Fruit fly (Drosophila melanogaster) whole organism, embryonic: ENCODE data around the gene CG3777.
A peak's percentile ranks its signal among the peaks of the same experiment; 100 is the strongest.

ENCODE experiments used
- Atf3 ChIP-seq: fragments of 200-800 bp; sonication (Bioruptor generic); optimal IDR thresholded peaks from 3 replicates; lab custom pipeline; 2016; ENCODE audit warnings: missing biosample characterization, missing genetic modification characterization
- CG10147 ChIP-seq: fragments of 200-800 bp; sonication (Bioruptor generic); optimal IDR thresholded peaks from 2 replicates; lab custom pipeline; 2019; ENCODE audit warnings: missing biosample characterization, mild to moderate bottlenecking, missing genetic modification characterization, moderate library complexity
- CG10431 ChIP-seq: fragments of 200-800 bp; sonication (Bioruptor generic); optimal IDR thresholded peaks from 3 replicates; lab custom pipeline; 2018; ENCODE audit warnings: missing biosample characterization, mild to moderate bottlenecking, missing genetic modification characterization
- CG11504 ChIP-seq: fragments of 200-800 bp; sonication (Bioruptor generic); optimal IDR thresholded peaks from 3 replicates; lab custom pipeline; 2019; ENCODE audit warnings: missing biosample characterization, mild to moderate bottlenecking, missing genetic modification characterization, moderate library complexity
- CG11560 ChIP-seq: fragments of 200-800 bp; sonication (Bioruptor generic); IDR thresholded peaks from 3 replicates; pipeline ENCODE4 v1.3.6; 2022; ENCODE audit warnings: missing biosample characterization, missing genetic modification characterization
- CG11696 ChIP-seq: fragments of 200-800 bp; sonication (Bioruptor generic); IDR thresholded peaks from 2 replicates; pipeline ENCODE4 v1.3.6; 2022; ENCODE audit warnings: missing biosample characterization, missing genetic modification characterization
- CG12219 ChIP-seq: fragments of 200-800 bp; sonication (Bioruptor generic); optimal IDR thresholded peaks from 3 replicates; lab custom pipeline; 2018; ENCODE audit warnings: missing biosample characterization, mild to moderate bottlenecking, missing genetic modification characterization
- CG15073 ChIP-seq: fragments of 200-800 bp; sonication (Bioruptor generic); optimal IDR thresholded peaks from 2 replicates; lab custom pipeline; 2016; ENCODE audit warnings: missing biosample characterization, missing genetic modification characterization
- CG17359 ChIP-seq: fragments of 200-800 bp; sonication (Bioruptor generic); optimal IDR thresholded peaks from 3 replicates; lab custom pipeline; 2018; ENCODE audit warnings: missing biosample characterization, mild to moderate bottlenecking, missing genetic modification characterization, moderate library complexity
- CG17802 ChIP-seq: fragments of 200-800 bp; sonication (Bioruptor generic); optimal IDR thresholded peaks from 2 replicates; lab custom pipeline; 2018; ENCODE audit warnings: missing biosample characterization, mild to moderate bottlenecking, missing genetic modification characterization, moderate library complexity
- CG18476 ChIP-seq: fragments of 200-800 bp; sonication (Bioruptor generic); optimal IDR thresholded peaks from 2 replicates; lab custom pipeline; 2016; ENCODE audit warnings: missing biosample characterization, mild to moderate bottlenecking, missing genetic modification characterization
- CG2678 ChIP-seq: fragments of 200-800 bp; sonication (Bioruptor generic); optimal IDR thresholded peaks from 3 replicates; lab custom pipeline; 2019; ENCODE audit warnings: missing biosample characterization, mild to moderate bottlenecking, missing genetic modification characterization, moderate library complexity
- CG30403 ChIP-seq: fragments of 200-800 bp; sonication (Bioruptor generic); optimal IDR thresholded peaks from 3 replicates; lab custom pipeline; 2016; ENCODE audit warnings: missing biosample characterization, missing genetic modification characterization
- CG3838 ChIP-seq: fragments of 200-800 bp; sonication (Bioruptor generic); optimal IDR thresholded peaks from 3 replicates; lab custom pipeline; 2016; ENCODE audit warnings: missing biosample characterization, missing genetic modification characterization
- CG42726 ChIP-seq: fragments of 200-800 bp; sonication (Bioruptor generic); IDR thresholded peaks from 2 replicates; pipeline ENCODE4 v1.3.6; 2022; ENCODE audit warnings: missing biosample characterization, missing genetic modification characterization; ENCODE audit not compliant: partially characterized antibody
- CG4730 ChIP-seq: fragments of 200-800 bp; sonication (Bioruptor generic); IDR thresholded peaks from 2 replicates; pipeline ENCODE4 v1.3.6; 2022; ENCODE audit warnings: missing biosample characterization, missing genetic modification characterization
- CG4820 ChIP-seq: fragments of 200-800 bp; sonication (Bioruptor generic); optimal IDR thresholded peaks from 3 replicates; lab custom pipeline; 2016; ENCODE audit warnings: missing biosample characterization, missing genetic modification characterization
- CG5180 ChIP-seq: fragments of 200-800 bp; sonication (Bioruptor generic); optimal IDR thresholded peaks from 3 replicates; lab custom pipeline; 2017; ENCODE audit warnings: missing biosample characterization, missing genetic modification characterization, mild to moderate bottlenecking, moderate library complexity, missing genetic modification reagents
- CG6175 ChIP-seq: fragments of 200-800 bp; sonication (Bioruptor generic); IDR thresholded peaks from 3 replicates; pipeline ENCODE4 v1.3.6; 2022; ENCODE audit warnings: missing biosample characterization, missing genetic modification characterization
- CG6813 ChIP-seq: fragments of 200-800 bp; sonication (Bioruptor generic); optimal IDR thresholded peaks from 2 replicates; lab custom pipeline; 2017; ENCODE audit warnings: missing biosample characterization, missing genetic modification characterization, mild to moderate bottlenecking, moderate library complexity, missing genetic modification reagents
- CG6854 ChIP-seq: fragments of 200-800 bp; sonication (Bioruptor generic); optimal IDR thresholded peaks from 3 replicates; lab custom pipeline; 2017; ENCODE audit warnings: missing biosample characterization, mild to moderate bottlenecking, missing genetic modification characterization
- CG9876 ChIP-seq: fragments of 200-800 bp; sonication (Bioruptor generic); optimal IDR thresholded peaks from 2 replicates; lab custom pipeline; 2016; ENCODE audit warnings: missing biosample characterization, missing genetic modification characterization
- CkIIα-i1 ChIP-seq: fragments of 200-800 bp; sonication (Bioruptor generic); IDR thresholded peaks from 2 replicates; pipeline ENCODE4 v1.3.6; 2022; ENCODE audit warnings: missing biosample characterization, missing genetic modification characterization
- Dad ChIP-seq: fragments of 200-800 bp; sonication (Bioruptor generic); optimal IDR thresholded peaks from 3 replicates; lab custom pipeline; 2016; ENCODE audit warnings: missing biosample characterization, missing genetic modification characterization
- Dip3 ChIP-seq: fragments of 200-800 bp; sonication (Bioruptor generic); optimal IDR thresholded peaks from 3 replicates; lab custom pipeline; 2016; ENCODE audit warnings: missing biosample characterization, missing genetic modification characterization
- Doc2 ChIP-seq: fragments of 200-800 bp; sonication (Bioruptor generic); IDR thresholded peaks from 2 replicates; pipeline ENCODE4 v1.3.6; 2022; ENCODE audit warnings: missing biosample characterization, missing genetic modification characterization
- Dp ChIP-seq: fragments of 200-800 bp; sonication (Bioruptor generic); optimal IDR thresholded peaks from 2 replicates; lab custom pipeline; 2018; ENCODE audit warnings: missing biosample characterization, mild to moderate bottlenecking, missing genetic modification characterization, moderate library complexity
- H2.0 ChIP-seq: fragments of 200-800 bp; sonication (Bioruptor generic); IDR thresholded peaks from 2 replicates; pipeline ENCODE4 v1.3.6; 2022; ENCODE audit warnings: missing biosample characterization, missing genetic modification characterization
- HmgD ChIP-seq: fragments of 200-800 bp; sonication (Bioruptor generic); optimal IDR thresholded peaks from 3 replicates; lab custom pipeline; 2016; ENCODE audit warnings: missing biosample characterization, missing genetic modification characterization
- NK7.1 ChIP-seq: fragments of 200-800 bp; sonication (Bioruptor generic); optimal IDR thresholded peaks from 3 replicates; lab custom pipeline; 2016; ENCODE audit warnings: missing biosample characterization, missing genetic modification characterization
- abd-A ChIP-seq: fragments of 200-800 bp; sonication (Bioruptor generic); optimal IDR thresholded peaks from 3 replicates; lab custom pipeline; 2019; ENCODE audit warnings: missing biosample characterization, mild to moderate bottlenecking, missing genetic modification characterization, moderate library complexity
- aop ChIP-seq: fragments of 200-800 bp; sonication (Bioruptor generic); IDR thresholded peaks from 2 replicates; pipeline ENCODE4 v1.3.6; 2022; ENCODE audit warnings: missing biosample characterization, missing genetic modification characterization
- bbx ChIP-seq: fragments of 200-800 bp; sonication (Bioruptor generic); IDR thresholded peaks from 2 replicates; pipeline ENCODE4 v1.3.6; 2022; ENCODE audit warnings: missing biosample characterization, missing genetic modification characterization; ENCODE audit not compliant: partially characterized antibody
- cato ChIP-seq: fragments of 200-800 bp; sonication (Bioruptor generic); optimal IDR thresholded peaks from 2 replicates; lab custom pipeline; 2016; ENCODE audit warnings: missing biosample characterization, missing genetic modification characterization, borderline replicate concordance
- croc ChIP-seq: fragments of 200-800 bp; sonication (Bioruptor generic); conservative IDR thresholded peaks from 3 replicates; pipeline ENCODE4 v1.3.6; 2022; ENCODE audit warnings: missing biosample characterization, missing genetic modification characterization
- crol ChIP-seq: fragments of 200-800 bp; sonication (Bioruptor generic); IDR thresholded peaks from 2 replicates; pipeline ENCODE4 v1.3.6; 2022; ENCODE audit warnings: missing biosample characterization, missing genetic modification characterization
- fru ChIP-seq: fragments of >200 bp; optimal IDR thresholded peaks from 2 replicates; lab custom pipeline; 2017
- gcm2 ChIP-seq: fragments of 200-800 bp; sonication (Bioruptor generic); optimal IDR thresholded peaks from 2 replicates; lab custom pipeline; 2016; ENCODE audit warnings: missing biosample characterization, missing genetic modification characterization
- h ChIP-seq: fragments of >200 bp; optimal IDR thresholded peaks from 2 replicates; lab custom pipeline; 2017
- her ChIP-seq: fragments of 200-800 bp; sonication (Bioruptor generic); optimal IDR thresholded peaks from 2 replicates; lab custom pipeline; 2016; ENCODE audit warnings: missing biosample characterization, missing genetic modification characterization
- jigr1 ChIP-seq: fragments of 200-800 bp; sonication (Bioruptor generic); IDR thresholded peaks from 3 replicates; pipeline ENCODE4 v1.3.6; 2022; ENCODE audit warnings: missing biosample characterization, missing genetic modification characterization
- kay ChIP-seq: fragments of 200-800 bp; sonication (Bioruptor generic); optimal IDR thresholded peaks from 2 replicates; lab custom pipeline; 2016; ENCODE audit warnings: missing biosample characterization, missing genetic modification characterization
- nau ChIP-seq: fragments of 200-800 bp; sonication (Bioruptor generic); optimal IDR thresholded peaks from 3 replicates; lab custom pipeline; 2017; ENCODE audit warnings: missing biosample characterization, mild to moderate bottlenecking, missing genetic modification characterization, missing genetic modification reagents
- nerfin-2 ChIP-seq: fragments of 200-800 bp; sonication (Bioruptor generic); IDR thresholded peaks from 2 replicates; pipeline ENCODE4 v1.3.6; 2022; ENCODE audit warnings: missing biosample characterization, missing genetic modification characterization; ENCODE audit not compliant: partially characterized antibody
- pita ChIP-seq: fragments of 200-800 bp; sonication (Bioruptor generic); optimal IDR thresholded peaks from 2 replicates; lab custom pipeline; 2017; ENCODE audit warnings: missing biosample characterization, mild to moderate bottlenecking, missing genetic modification characterization
- pros ChIP-seq: fragments of 200-800 bp; sonication (Bioruptor generic); optimal IDR thresholded peaks from 3 replicates; lab custom pipeline; 2019; ENCODE audit warnings: missing biosample characterization, mild to moderate bottlenecking, missing genetic modification characterization, moderate library complexity
- salm ChIP-seq: fragments of 200-800 bp; sonication (Bioruptor generic); optimal IDR thresholded peaks from 2 replicates; lab custom pipeline; 2018; ENCODE audit warnings: missing biosample characterization, mild to moderate bottlenecking, missing genetic modification characterization
- tll ChIP-seq, 2 experiments: fragments of 200-800 bp in 1 of 2; fragments of >200 bp in 1 of 2; sonication (Bioruptor generic) in 1 of 2; optimal IDR thresholded peaks; 2 replicates each; lab custom pipeline; 2017 to 2019; ENCODE audit warnings: missing biosample characterization in 2 of 2, missing genetic modification characterization in 2 of 2, mild to moderate bottlenecking in 1 of 2, moderate library complexity in 1 of 2
- tna ChIP-seq: fragments of 200-800 bp; sonication (Bioruptor generic); IDR thresholded peaks from 2 replicates; pipeline ENCODE4 v1.3.6; 2022; ENCODE audit warnings: missing biosample characterization, missing genetic modification characterization; ENCODE audit not compliant: partially characterized antibody
- tup ChIP-seq: fragments of 200-800 bp; sonication (Bioruptor generic); optimal IDR thresholded peaks from 2 replicates; lab custom pipeline; 2016; ENCODE audit warnings: missing biosample characterization, mild to moderate bottlenecking, missing genetic modification characterization, moderate library complexity
- tx ChIP-seq: fragments of 200-800 bp; sonication (Bioruptor generic); optimal IDR thresholded peaks from 2 replicates; lab custom pipeline; 2016; ENCODE audit warnings: missing biosample characterization, missing genetic modification characterization

Gene CG3777

DNA sequence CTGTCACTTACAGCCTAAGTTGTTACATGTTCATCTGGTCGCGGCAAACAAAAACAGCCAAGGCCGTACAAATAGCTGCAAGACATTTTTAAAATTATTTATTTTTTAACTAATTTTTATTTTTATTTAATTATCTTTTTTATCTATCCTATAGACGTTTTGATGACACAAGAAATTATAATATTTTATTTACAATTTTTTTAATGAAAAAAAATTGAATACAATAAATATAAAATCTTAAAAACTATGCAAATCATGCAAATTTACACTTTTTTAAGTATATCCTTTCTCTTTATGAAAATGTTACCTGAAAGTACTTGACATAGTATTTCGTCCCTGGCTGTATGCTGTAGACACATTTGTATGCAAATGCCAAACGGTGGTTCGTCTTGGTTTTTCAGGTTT lies 58.6 kb downstream of the CG3777 start (continued):
- TF ChIP-seq tna (GFP tag; lab: Robert Waterston, UW) (no peak), Dp (no peak), aop (GFP tag; lab: Robert Waterston, UW) (no peak), bbx (GFP tag; lab: Robert Waterston, UW) (no peak), CG12219 (GFP tag; lab: Kevin White, UChicago) (peak; percentile 3), h (no peak), Doc2 (GFP tag; lab: Robert Waterston, UW) (no peak), her (GFP tag; lab: Kevin White, UChicago) (no peak), CG18476 (GFP tag; lab: Kevin White, UChicago) (peak; percentile 31), kay (peak; percentile 1), CG10147 (GFP tag; lab: Kevin White, UChicago) (peak; percentile 79), Dip3 (GFP tag; lab: Kevin White, UChicago) (no peak), CG2678 (tag; lab: Kevin White, UChicago) (peak; percentile 93), salm (tag; lab: Kevin White, UChicago) (peak; percentile 78), tx (GFP tag; lab: Kevin White, UChicago) (no peak), CG17359 (tag; lab: Kevin White, UChicago) (peak; percentile 80), jigr1 (0 out of 3 replicates have a peak, but pooled peaks have one; percentile 12), CG11560 (tag; lab: Robert Waterston, UW) (no peak), CG4730 (GFP tag; lab: Robert Waterston, UW) (no peak), CG42726 (GFP tag; lab: Robert Waterston, UW) (no peak), gcm2 (GFP tag; lab: Kevin White, UChicago) (no peak), CG6854 (GFP tag; lab: Kevin White, UChicago) (peak; percentile 70), pita (no peak), HmgD (GFP tag; lab: Kevin White, UChicago) (no peak), abd-A (tag; lab: Kevin White, UChicago) (peak; percentile 57), cato (GFP tag; lab: Kevin White, UChicago) (no peak), CG6813 (GFP tag; lab: Kevin White, UChicago) (peak; percentile 74), CG10431 (GFP tag; lab: Kevin White, UChicago) (no peak), nerfin-2 (GFP tag; lab: Robert Waterston, UW) (no peak), CG30403 (GFP tag; lab: Kevin White, UChicago) (peak; percentile 53), CG17802 (tag; lab: Kevin White, UChicago) (no peak), nau (GFP tag; lab: Kevin White, UChicago) (no peak), CG15073 (GFP tag; lab: Kevin White, UChicago) (no peak), CG3838 (GFP tag; lab: Kevin White, UChicago) (no peak), fru (no peak), tup (GFP tag; lab: Kevin White, UChicago) (no peak), crol (GFP tag; lab: Robert Waterston, UW) (no peak), tll (GFP tag; optimal IDR thresholded peaks at IDR 0.05; lab: Kevin White, UChicago) (no peak), pros (GFP tag; lab: Kevin White, UChicago) (peak; percentile 20), croc (GFP tag; lab: Robert Waterston, UW) (0 out of 3 replicates have a peak, but pooled peaks have one; percentile 24), Atf3 (no peak), CG4820 (peak; percentile 22), NK7.1 (GFP tag; lab: Kevin White, UChicago) (no peak), H2.0 (GFP tag; lab: Robert Waterston, UW) (peak; percentile 59; the same call in 1 of the 2 replicates), CkIIα-i1 (GFP tag; lab: Robert Waterston, UW) (no peak), CG5180 (GFP tag; lab: Kevin White, UChicago) (peak; percentile 52), CG11696 (GFP tag; lab: Robert Waterston, UW) (peak; percentile 75), Dad (GFP tag; lab: Kevin White, UChicago) (no peak), CG11504 (tag; lab: Kevin White, UChicago) (peak; percentile 91), CG9876 (no peak), CG6175 (GFP tag; lab: Robert Waterston, UW) (no peak)
